Worm (Caenorhabditis elegans): ENCODE results near the gene cdh-8.

- no peak for TF ChIP-seq hmg-4 (GFP tag; optimal IDR thresholded peaks at IDR 0.05)
- no peak for TF ChIP-seq tbx-37 (GFP tag; conservative IDR thresholded peaks at IDR 0.05)
- no peak for TF ChIP-seq ceh-36 (tag; optimal IDR thresholded peaks at IDR 0.05)
- TF ChIP-seq flt-1 (GFP tag; IDR thresholded peaks at IDR 0.05) = no peak
- TF ChIP-seq pes-1 (GFP tag; IDR thresholded peaks at IDR 0.05) = no peak
- TF ChIP-seq ama-1 (optimal IDR thresholded peaks at IDR 0.05) = no peak
- no peak for TF ChIP-seq tbx-11 (GFP tag; IDR thresholded peaks at IDR 0.05)
- TF ChIP-seq scrt-1 (GFP tag; IDR thresholded peaks at IDR 0.05) = no peak
- TF ChIP-seq hnd-1 (tag; optimal IDR thresholded peaks at IDR 0.05) = no peak
- TF ChIP-seq sea-1 (GFP tag; conservative IDR thresholded peaks at IDR 0.05) = no peak
- TF ChIP-seq aly-1 (tag; optimal IDR thresholded peaks at IDR 0.05) = no peak
- TF ChIP-seq B0310.2 (tag; optimal IDR thresholded peaks at IDR 0.05) = no peak
- TF ChIP-seq F13C5.2 (tag; optimal IDR thresholded peaks at IDR 0.05) = no peak
- no peak for TF ChIP-seq ets-7 (tag; optimal IDR thresholded peaks at IDR 0.05)
Observed at ce11 chrIV:290387-290786, 49.2 kb upstream of the cdh-8 start.
